Fruit fly (Drosophila melanogaster) whole organism, prepupa: ENCODE results near the gene Jon25Bii.

ENCODE experiments used
- Blimp-1 ChIP-seq: fragments of 200-800 bp; sonication (Bioruptor generic); optimal IDR thresholded peaks from 3 replicates; lab custom pipeline; 2017; ENCODE audit warnings: missing biosample characterization, missing genetic modification characterization, mild to moderate bottlenecking, moderate library complexity, missing genetic modification reagents
- CG10631 ChIP-seq: fragments of 200-800 bp; sonication (Bioruptor generic); optimal IDR thresholded peaks from 2 replicates; lab custom pipeline; 2016; ENCODE audit warnings: missing biosample characterization, missing genetic modification characterization
- CG11762 ChIP-seq: fragments of 200-800 bp; sonication (Bioruptor generic); optimal IDR thresholded peaks from 3 replicates; lab custom pipeline; 2016; ENCODE audit warnings: missing biosample characterization, missing genetic modification characterization; ENCODE audit not compliant: insufficient read depth
- CG31627 ChIP-seq: fragments of 200-800 bp; sonication (Bioruptor generic); optimal IDR thresholded peaks from 3 replicates; lab custom pipeline; 2016; ENCODE audit warnings: missing biosample characterization, missing genetic modification characterization
- CG32006 ChIP-seq: fragments of 200-800 bp; sonication (Bioruptor generic); optimal IDR thresholded peaks from 3 replicates; lab custom pipeline; 2017; ENCODE audit warnings: missing biosample characterization, mild to moderate bottlenecking, missing genetic modification characterization
- CG7368 ChIP-seq: fragments of 200-800 bp; sonication (Bioruptor generic); optimal IDR thresholded peaks from 3 replicates; lab custom pipeline; 2016; ENCODE audit warnings: missing biosample characterization, missing genetic modification characterization
- Ets96B ChIP-seq: fragments of 200-800 bp; optimal IDR thresholded peaks from 2 replicates; lab custom pipeline; 2019; ENCODE audit warnings: missing biosample characterization, mild to moderate bottlenecking, missing genetic modification characterization, moderate library complexity
- Met ChIP-seq: fragments of 200-800 bp; sonication (Bioruptor generic); optimal IDR thresholded peaks from 3 replicates; lab custom pipeline; 2016; ENCODE audit warnings: missing biosample characterization, missing genetic modification characterization
- Sox14 ChIP-seq: fragments of 200-800 bp; sonication (Bioruptor generic); optimal IDR thresholded peaks from 3 replicates; lab custom pipeline; 2016; ENCODE audit warnings: missing biosample characterization, missing genetic modification characterization
- achi ChIP-seq: fragments of 200-800 bp; sonication (Bioruptor generic); optimal IDR thresholded peaks from 3 replicates; lab custom pipeline; 2016; ENCODE audit warnings: missing biosample characterization, missing genetic modification characterization
- fd59A ChIP-seq: fragments of 200-800 bp; sonication (Bioruptor generic); optimal IDR thresholded peaks from 2 replicates; lab custom pipeline; 2017; ENCODE audit warnings: missing biosample characterization, mild to moderate bottlenecking, missing genetic modification characterization, missing genetic modification reagents
- salr ChIP-seq, 2 experiments: fragments of 200-800 bp; sonication (Bioruptor generic); optimal IDR thresholded peaks; 3 replicates each; lab custom pipeline; 2016 to 2018; ENCODE audit warnings: missing biosample characterization in 2 of 2, missing genetic modification characterization in 2 of 2, mild to moderate bottlenecking in 1 of 2
- vri ChIP-seq: fragments of 200-800 bp; sonication (Bioruptor generic); optimal IDR thresholded peaks from 3 replicates; lab custom pipeline; 2016; ENCODE audit warnings: missing biosample characterization, mild to moderate bottlenecking, missing genetic modification characterization

dm6 chr2L:4955094-4955823 is 2.3 kb upstream of the Jon25Bii start, which contains the start of the genes Jon25Bi and Marcal1:
- TF ChIP-seq vri (GFP tag; lab: Kevin White, UChicago) (no peak), CG7368 (GFP tag; lab: Kevin White, UChicago) (no peak), salr (GFP tag; optimal IDR thresholded peaks at IDR 0.05; lab: Kevin White, UChicago) (no peak), Ets96B (no peak), CG31627 (GFP tag; lab: Kevin White, UChicago) (no peak), Blimp-1 (GFP tag; lab: Kevin White, UChicago) (no peak), Met (GFP tag; lab: Kevin White, UChicago) (no peak), CG10631 (GFP tag; lab: Kevin White, UChicago) (no peak), CG32006 (GFP tag; lab: Kevin White, UChicago) (no peak), Sox14 (GFP tag; lab: Kevin White, UChicago) (no peak), CG11762 (GFP tag; lab: Kevin White, UChicago) (no peak), fd59A (GFP tag; lab: Kevin White, UChicago) (no peak), achi (GFP tag; lab: Kevin White, UChicago) (no peak)
